Worm (Caenorhabditis elegans) whole organism, L4 larva: ENCODE results near the gene fbxb-49.

Experiments used
- D1046.2 ChIP-seq: fragments of 200-800 bp; sonication (Bioruptor generic); IDR thresholded peaks from 2 replicates; pipeline ENCODE4 v1.3.6; 2022; ENCODE audit warnings: missing genetic modification characterization, missing compliant biosample characterization
- F49E8.2 ChIP-seq: sonication (generic microtip); optimal IDR thresholded peaks from 2 replicates; lab custom pipeline; 2016; ENCODE audit warnings: missing compliant biosample characterization, mild to moderate bottlenecking, missing genetic modification characterization, borderline replicate concordance
- T20F7.1 ChIP-seq: fragments of 200-800 bp; sonication (Bioruptor generic); optimal IDR thresholded peaks from 2 replicates; lab custom pipeline; 2018; ENCODE audit warnings: mild to moderate bottlenecking, missing genetic modification characterization, missing compliant biosample characterization
- T26A8.4 ChIP-seq: fragments of 200-800 bp; sonication (Bioruptor generic); IDR thresholded peaks from 2 replicates; pipeline ENCODE4 v1.3.6; 2022; ENCODE audit warnings: missing genetic modification characterization, missing compliant biosample characterization
- Y48G9A.11 ChIP-seq: fragments of 200-800 bp; sonication (Bioruptor generic); IDR thresholded peaks from 2 replicates; pipeline ENCODE4 v1.3.6; 2022; ENCODE audit warnings: missing genetic modification reagents, missing genetic modification characterization, missing compliant biosample characterization
- Y5F2A.4 ChIP-seq: fragments of 200-800 bp; sonication (Bioruptor generic); optimal IDR thresholded peaks from 2 replicates; lab custom pipeline; 2018; ENCODE audit warnings: mild to moderate bottlenecking, missing genetic modification characterization, missing compliant biosample characterization
- ZK546.5 ChIP-seq, 2 experiments: sonication (generic microtip); optimal IDR thresholded peaks; 2 replicates each; lab custom pipeline; 2017; ENCODE audit warnings: missing biosample characterization in 2 of 2, missing genetic modification characterization in 2 of 2
- aha-1 ChIP-seq: fragments of 150-350 bp; peaks from one replicate; lab custom pipeline; 2014; ENCODE audit warnings: missing biosample characterization, missing genetic modification characterization
- ama-1 ChIP-seq: fragments of 150-350 bp; optimal IDR thresholded peaks from 2 replicates; lab custom pipeline; 2014; ENCODE audit warnings: inconsistent platforms, mixed read lengths
- arid-1 ChIP-seq: fragments of 200-800 bp; sonication (Bioruptor generic); conservative IDR thresholded peaks from 2 replicates; pipeline ENCODE4 v1.3.6; 2022; ENCODE audit warnings: missing genetic modification reagents, missing genetic modification characterization, missing compliant biosample characterization
- ceh-20 ChIP-seq: fragments of 200-800 bp; sonication (Bioruptor generic); IDR thresholded peaks from 2 replicates; pipeline ENCODE4 v1.3.6; 2022; ENCODE audit warnings: missing genetic modification reagents, missing genetic modification characterization, missing compliant biosample characterization
- ceh-28 ChIP-seq: fragments of 150-350 bp; optimal IDR thresholded peaks from 2 replicates; lab custom pipeline; 2014; ENCODE audit warnings: missing biosample characterization, missing genetic modification reagents, missing genetic modification characterization
- ceh-32 ChIP-seq: sonication (generic microtip); optimal IDR thresholded peaks from 2 replicates; lab custom pipeline; 2016; ENCODE audit warnings: mild to moderate bottlenecking, missing genetic modification characterization, missing compliant biosample characterization; ENCODE audit not compliant: poor library complexity
- ceh-44 ChIP-seq: fragments of 200-800 bp; sonication (Bioruptor generic); IDR thresholded peaks from 2 replicates; pipeline ENCODE4 v1.3.6; 2022; ENCODE audit warnings: missing genetic modification reagents, missing genetic modification characterization, missing compliant biosample characterization
- ceh-62 ChIP-seq: sonication (generic microtip); optimal IDR thresholded peaks from 2 replicates; lab custom pipeline; 2017; ENCODE audit warnings: missing biosample characterization, missing genetic modification characterization
- ceh-82 ChIP-seq: sonication (generic microtip); optimal IDR thresholded peaks from 2 replicates; lab custom pipeline; 2017; ENCODE audit warnings: missing biosample characterization, missing genetic modification characterization
- ces-1 ChIP-seq: fragments of 150-350 bp; sonication (generic microtip); optimal IDR thresholded peaks from 4 replicates; lab custom pipeline; 2014; ENCODE audit warnings: missing biosample characterization, missing genetic modification reagents, missing genetic modification characterization
- ctbp-1 ChIP-seq: fragments of 200-800 bp; sonication (Bioruptor generic); IDR thresholded peaks from 2 replicates; pipeline ENCODE4 v1.3.6; 2022; ENCODE audit warnings: missing genetic modification reagents, missing genetic modification characterization, missing compliant biosample characterization
- daf-16 ChIP-seq, 3 experiments: sonication (generic microtip); optimal IDR thresholded peaks; 2 replicates each; lab custom pipeline; 2016 to 2017; ENCODE audit warnings: missing genetic modification characterization in 3 of 3, missing genetic modification reagents in 3 of 3, mild to moderate bottlenecking in 2 of 3, missing compliant biosample characterization in 2 of 3, missing biosample characterization in 1 of 3, moderate library complexity in 1 of 3
- daf-19 ChIP-seq: fragments of 200-800 bp; sonication (Bioruptor generic); conservative IDR thresholded peaks from 2 replicates; pipeline ENCODE4 v1.3.6; 2022; ENCODE audit warnings: missing genetic modification characterization, missing compliant biosample characterization
- dmd-8 ChIP-seq: fragments of 200-800 bp; sonication (Bioruptor generic); IDR thresholded peaks from 2 replicates; pipeline ENCODE4 v1.3.6; 2022; ENCODE audit warnings: missing genetic modification characterization, missing compliant biosample characterization
- dmd-9 ChIP-seq: fragments of 200-800 bp; sonication (Bioruptor generic); IDR thresholded peaks from 2 replicates; pipeline ENCODE4 v1.3.6; 2022; ENCODE audit warnings: missing genetic modification reagents, missing genetic modification characterization, missing compliant biosample characterization
- duxl-1 ChIP-seq: sonication (generic microtip); optimal IDR thresholded peaks from 2 replicates; lab custom pipeline; 2016; ENCODE audit warnings: mild to moderate bottlenecking, missing genetic modification characterization, moderate library complexity, missing compliant biosample characterization; ENCODE audit not compliant: poor library complexity
- egl-43 ChIP-seq: fragments of 200-800 bp; sonication (Bioruptor generic); IDR thresholded peaks from 2 replicates; pipeline ENCODE4 v1.3.6; 2022; ENCODE audit warnings: missing genetic modification reagents, missing genetic modification characterization, missing compliant biosample characterization
- fkh-10 ChIP-seq: fragments of 150-350 bp; optimal IDR thresholded peaks from 2 replicates; lab custom pipeline; 2014; ENCODE audit warnings: missing biosample characterization, missing genetic modification reagents, missing genetic modification characterization
- fos-1 ChIP-seq: fragments of 150-350 bp; optimal IDR thresholded peaks from 2 replicates; lab custom pipeline; 2014; ENCODE audit warnings: missing biosample characterization, missing genetic modification characterization
- gei-8 ChIP-seq: fragments of 200-800 bp; sonication (Bioruptor generic); optimal IDR thresholded peaks from 2 replicates; lab custom pipeline; 2018; ENCODE audit warnings: mild to moderate bottlenecking, missing genetic modification characterization, missing compliant biosample characterization
- hlh-11 ChIP-seq: fragments of 200-800 bp; sonication (Bioruptor generic); optimal IDR thresholded peaks from 2 replicates; lab custom pipeline; 2018; ENCODE audit warnings: mild to moderate bottlenecking, missing genetic modification characterization, missing compliant biosample characterization
- hmg-1.1 ChIP-seq: fragments of 200-800 bp; sonication (Bioruptor generic); IDR thresholded peaks from 2 replicates; pipeline ENCODE4 v1.3.6; 2022; ENCODE audit warnings: missing genetic modification reagents, missing genetic modification characterization, missing compliant biosample characterization
- lin-15B ChIP-seq: fragments of 150-350 bp; sonication (generic microtip); optimal IDR thresholded peaks from 3 replicates; lab custom pipeline; 2014; ENCODE audit warnings: missing biosample characterization, missing genetic modification characterization
- lin-39 ChIP-seq: fragments of 150-350 bp; optimal IDR thresholded peaks from 2 replicates; lab custom pipeline; 2014; ENCODE audit warnings: missing biosample characterization, missing genetic modification reagents, missing genetic modification characterization
- lir-3 ChIP-seq: sonication (generic microtip); optimal IDR thresholded peaks from 2 replicates; lab custom pipeline; 2016; ENCODE audit warnings: mild to moderate bottlenecking, missing genetic modification characterization, missing compliant biosample characterization
- lsy-2 ChIP-seq, 2 experiments: fragments of 150-350 bp in 1 of 2; sonication (generic microtip) in 1 of 2; optimal IDR thresholded peaks; 2 replicates each; lab custom pipeline; 2014 to 2017; ENCODE audit warnings: missing biosample characterization in 2 of 2, missing genetic modification characterization in 2 of 2
- madf-5 ChIP-seq, 2 experiments: fragments of 200-800 bp; sonication (Bioruptor generic); IDR thresholded peaks; 2 replicates each; pipeline ENCODE4 v1.3.6; 2022; ENCODE audit warnings: missing compliant biosample characterization in 2 of 2, missing genetic modification characterization in 2 of 2
- mdt-29 ChIP-seq: fragments of 200-800 bp; sonication (Bioruptor generic); IDR thresholded peaks from 2 replicates; pipeline ENCODE4 v1.3.6; 2022; ENCODE audit warnings: missing genetic modification reagents, missing genetic modification characterization, missing compliant biosample characterization
- mxl-2 ChIP-seq: fragments of 200-800 bp; sonication (Bioruptor generic); conservative IDR thresholded peaks from 2 replicates; pipeline ENCODE4 v1.3.6; 2022; ENCODE audit warnings: missing genetic modification reagents, missing genetic modification characterization, missing compliant biosample characterization
- mxl-3 ChIP-seq: fragments of 200-800 bp; sonication (Bioruptor generic); optimal IDR thresholded peaks from 2 replicates; lab custom pipeline; 2018; ENCODE audit warnings: mild to moderate bottlenecking, missing genetic modification characterization, missing compliant biosample characterization
- nhr-102 ChIP-seq: sonication (generic microtip); optimal IDR thresholded peaks from 2 replicates; lab custom pipeline; 2016; ENCODE audit warnings: mild to moderate bottlenecking, missing genetic modification characterization, moderate library complexity, missing compliant biosample characterization
- nhr-111 ChIP-seq: fragments of 200-800 bp; sonication (Bioruptor generic); optimal IDR thresholded peaks from 2 replicates; lab custom pipeline; 2018; ENCODE audit warnings: mild to moderate bottlenecking, missing genetic modification characterization, missing compliant biosample characterization
- nhr-41 ChIP-seq: fragments of 200-800 bp; sonication (Bioruptor generic); IDR thresholded peaks from 2 replicates; pipeline ENCODE4 v1.3.6; 2022; ENCODE audit warnings: missing genetic modification reagents, missing genetic modification characterization, missing compliant biosample characterization
- nhr-42 ChIP-seq: fragments of 200-800 bp; sonication (Bioruptor generic); IDR thresholded peaks from 2 replicates; pipeline ENCODE4 v1.3.6; 2022; ENCODE audit warnings: missing genetic modification characterization, missing compliant biosample characterization
- php-3 ChIP-seq: fragments of 200-800 bp; sonication (Bioruptor generic); IDR thresholded peaks from 2 replicates; pipeline ENCODE4 v1.3.6; 2022; ENCODE audit warnings: missing genetic modification reagents, missing genetic modification characterization, missing compliant biosample characterization
- set-16 ChIP-seq: fragments of 200-800 bp; sonication (Bioruptor generic); IDR thresholded peaks from 2 replicates; pipeline ENCODE4 v1.3.6; 2022; ENCODE audit warnings: missing genetic modification reagents, missing genetic modification characterization, missing compliant biosample characterization
- snpc-1.2 ChIP-seq: fragments of 200-800 bp; sonication (Bioruptor generic); IDR thresholded peaks from 2 replicates; pipeline ENCODE4 v1.3.6; 2022; ENCODE audit warnings: missing genetic modification reagents, missing genetic modification characterization, missing compliant biosample characterization
- snpc-4 ChIP-seq: fragments of 150-350 bp; optimal IDR thresholded peaks from 2 replicates; lab custom pipeline; 2014; ENCODE audit warnings: missing biosample characterization, missing genetic modification characterization
- spr-1 ChIP-seq: sonication (generic microtip); optimal IDR thresholded peaks from 2 replicates; lab custom pipeline; 2016; ENCODE audit warnings: mild to moderate bottlenecking, missing genetic modification characterization, missing compliant biosample characterization
- tag-97 ChIP-seq: fragments of 200-800 bp; sonication (Bioruptor generic); IDR thresholded peaks from 2 replicates; pipeline ENCODE4 v1.3.6; 2022; ENCODE audit warnings: missing genetic modification characterization, missing compliant biosample characterization
- tra-1 ChIP-seq: fragments of 200-800 bp; sonication (Bioruptor generic); IDR thresholded peaks from 2 replicates; pipeline ENCODE4 v1.3.6; 2022; ENCODE audit warnings: missing genetic modification reagents, missing genetic modification characterization, missing compliant biosample characterization
- unc-39 ChIP-seq: sonication (generic microtip); optimal IDR thresholded peaks from 2 replicates; lab custom pipeline; 2017; ENCODE audit warnings: missing biosample characterization, missing genetic modification characterization
- zfp-3 ChIP-seq: fragments of 200-800 bp; sonication (Bioruptor generic); conservative IDR thresholded peaks from 2 replicates; pipeline ENCODE4 v1.3.6; 2022; ENCODE audit warnings: missing genetic modification reagents, missing genetic modification characterization, missing compliant biosample characterization

Gene fbxb-49

DNA sequence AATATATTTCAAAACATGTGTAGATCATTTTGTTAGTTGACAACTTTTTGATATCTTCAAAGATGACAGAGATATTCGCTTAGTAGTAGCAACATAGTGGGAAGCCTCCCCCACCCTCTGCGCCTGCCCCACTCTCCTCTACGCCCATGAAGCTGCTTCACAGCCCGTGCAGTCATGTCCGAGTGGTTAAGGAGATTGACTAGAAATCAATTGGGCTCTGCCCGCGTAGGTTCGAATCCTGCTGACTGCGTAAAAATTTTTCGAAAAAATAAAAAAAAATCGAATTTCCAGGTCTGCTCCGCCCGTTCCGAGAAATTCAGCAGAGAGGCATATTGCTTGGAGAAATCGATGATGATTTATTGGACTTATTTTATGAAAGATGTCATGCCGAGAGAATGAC, 48.4 kb upstream of the fbxb-49 start (continued):
- TF ChIP-seq ceh-82 (tag; lab: Kevin White, UChicago) (no peak), lir-3 (tag; lab: Kevin White, UChicago) (no peak), Y5F2A.4 (GFP tag; lab: Kevin White, UChicago) (no peak), ceh-20 (GFP tag; lab: Robert Waterston, UW) (0 out of 2 replicates have a peak, but pooled peaks have one; percentile 52), ceh-62 (tag; lab: Kevin White, UChicago) (no peak), daf-19 (GFP tag; lab: Robert Waterston, UW) (no peak), snpc-1.2 (GFP tag; lab: Robert Waterston, UW) (peak; percentile 52; the same call in 1 of the 2 replicates), zfp-3 (GFP tag; lab: Robert Waterston, UW) (0 out of 2 replicates have a peak, but pooled peaks have one; percentile 64), mxl-2 (0 out of 2 replicates have a peak, but pooled peaks have one; percentile 37), egl-43 (GFP tag; lab: Robert Waterston, UW) (no peak), gei-8 (no peak), ceh-32 (tag; lab: Kevin White, UChicago) (no peak), ceh-44 (GFP tag; lab: Robert Waterston, UW) (no peak; the same call in 1 of the 2 replicates), nhr-102 (tag; lab: Kevin White, UChicago) (no peak), lsy-2 (tag; optimal IDR thresholded peaks at IDR 0.05; lab: Kevin White, UChicago) (peak in 1 of 2 experiments; percentile 29), php-3 (GFP tag; lab: Robert Waterston, UW) (no peak), fos-1 (no peak), spr-1 (peak; percentile 18), nhr-42 (no peak), duxl-1 (peak; percentile 86), ctbp-1 (GFP tag; lab: Robert Waterston, UW) (peak; percentile 72), dmd-8 (GFP tag; lab: Robert Waterston, UW) (0 out of 2 replicates have a peak, but pooled peaks have one; percentile 67), F49E8.2 (peak; percentile 9), snpc-4 (tag; lab: Kevin White, UChicago) (no peak), arid-1 (no peak), lin-39 (tag; lab: Kevin White, UChicago) (no peak), madf-5 (GFP tag; IDR thresholded peaks at IDR 0.05; lab: Robert Waterston, UW) (peak in 1 of 2 experiments; percentile 45; a peak in 1 of 4 replicates), D1046.2 (GFP tag; lab: Robert Waterston, UW) (peak; percentile 70; the same call in 1 of the 2 replicates), daf-16 (GFP tag; optimal IDR thresholded peaks at IDR 0.05; lab: Kevin White, UChicago) (peak in 1 of 2 experiments; percentile 23), daf-16 (tag; optimal IDR thresholded peaks at IDR 0.05; lab: Kevin White, UChicago) (no peak), fkh-10 (GFP tag; lab: Kevin White, UChicago) (no peak), dmd-9 (GFP tag; lab: Robert Waterston, UW) (peak; percentile 40; the same call in 1 of the 2 replicates), nhr-41 (GFP tag; lab: Robert Waterston, UW) (0 out of 2 replicates have a peak, but pooled peaks have one; percentile 41), lin-15B (tag; lab: Kevin White, UChicago) (no peak), ama-1 (lab: Kevin White, UChicago) (no peak), T20F7.1 (no peak), unc-39 (no peak), nhr-111 (GFP tag; lab: Kevin White, UChicago) (peak; percentile 41), mxl-3 (GFP tag; lab: Kevin White, UChicago) (no peak), ces-1 (GFP tag; lab: Kevin White, UChicago) (no peak), set-16 (peak; percentile 43; the same call in 1 of the 2 replicates), hmg-1.1 (GFP tag; lab: Robert Waterston, UW) (peak; percentile 88), hlh-11 (no peak), aha-1 (tag; lab: Kevin White, UChicago) (peak; percentile 42), tag-97 (GFP tag; lab: Robert Waterston, UW) (no peak), ceh-28 (tag; lab: Kevin White, UChicago) (no peak), ZK546.5 (tag; optimal IDR thresholded peaks at IDR 0.05; lab: Kevin White, UChicago) (no peak), Y48G9A.11 (GFP tag; lab: Robert Waterston, UW) (peak; percentile 65; the same call in 1 of the 2 replicates), mdt-29 (GFP tag; lab: Robert Waterston, UW) (no peak), T26A8.4 (GFP tag; lab: Robert Waterston, UW) (no peak), tra-1 (GFP tag; lab: Robert Waterston, UW) (peak; percentile 65)
